Worm (Caenorhabditis elegans) whole organism, late embryonic: Measurements from ENCODE around the gene ost-1.

ENCODE experiments used
- C08G9.2 ChIP-seq: sonication (generic microtip); optimal IDR thresholded peaks from 2 replicates; lab custom pipeline; 2016; ENCODE audit warnings: mild to moderate bottlenecking, missing genetic modification characterization, moderate library complexity, missing compliant biosample characterization
- F13H6.1 ChIP-seq: sonication (generic microtip); optimal IDR thresholded peaks from 2 replicates; lab custom pipeline; 2016; ENCODE audit warnings: missing genetic modification characterization, missing compliant biosample characterization
- K02D7.2 ChIP-seq: sonication (generic microtip); optimal IDR thresholded peaks from 2 replicates; lab custom pipeline; 2017; ENCODE audit warnings: mild to moderate bottlenecking, missing genetic modification characterization, missing compliant biosample characterization
- K09A11.1 ChIP-seq: sonication (generic microtip); optimal IDR thresholded peaks from 2 replicates; lab custom pipeline; 2017; ENCODE audit warnings: antibody characterized with exemption, mild to moderate bottlenecking, missing genetic modification characterization, missing compliant biosample characterization; ENCODE audit not compliant: insufficient read depth
- T23F11.4 ChIP-seq: fragments of 200-800 bp; sonication (Bioruptor generic); optimal IDR thresholded peaks from 2 replicates; lab custom pipeline; 2018; ENCODE audit warnings: mild to moderate bottlenecking, missing genetic modification characterization, missing compliant biosample characterization
- ceh-18 ChIP-seq: sonication (generic microtip); optimal IDR thresholded peaks from 2 replicates; lab custom pipeline; 2016; ENCODE audit warnings: missing genetic modification characterization, missing compliant biosample characterization
- ceh-2 ChIP-seq: sonication (generic microtip); optimal IDR thresholded peaks from 2 replicates; lab custom pipeline; 2016; ENCODE audit warnings: missing genotype, missing genetic modification characterization, missing compliant biosample characterization
- ceh-22 ChIP-seq: sonication (generic microtip); optimal IDR thresholded peaks from 2 replicates; lab custom pipeline; 2017; ENCODE audit warnings: missing biosample characterization, missing genetic modification characterization
- ceh-31 ChIP-seq: sonication (generic microtip); optimal IDR thresholded peaks from 2 replicates; lab custom pipeline; 2016; ENCODE audit warnings: missing genetic modification characterization, missing compliant biosample characterization
- ceh-34 ChIP-seq: sonication (generic microtip); optimal IDR thresholded peaks from 2 replicates; lab custom pipeline; 2016; ENCODE audit warnings: mild to moderate bottlenecking, missing genetic modification characterization, missing compliant biosample characterization
- ceh-48 ChIP-seq: sonication (generic microtip); optimal IDR thresholded peaks from 2 replicates; lab custom pipeline; 2016; ENCODE audit warnings: missing genetic modification characterization, inconsistent platforms, missing compliant biosample characterization
- ceh-6 ChIP-seq: fragments of 200-800 bp; sonication (Bioruptor generic); optimal IDR thresholded peaks from 2 replicates; lab custom pipeline; 2018; ENCODE audit warnings: mild to moderate bottlenecking, missing genetic modification characterization, missing compliant biosample characterization
- ceh-9 ChIP-seq: sonication (generic microtip); optimal IDR thresholded peaks from 2 replicates; lab custom pipeline; 2016; ENCODE audit warnings: mild to moderate bottlenecking, missing genetic modification characterization, inconsistent platforms, missing compliant biosample characterization
- che-1 ChIP-seq: sonication (generic microtip); optimal IDR thresholded peaks from 2 replicates; lab custom pipeline; 2016; ENCODE audit warnings: mild to moderate bottlenecking, missing genetic modification characterization, missing compliant biosample characterization
- dmd-4 ChIP-seq: sonication (generic microtip); optimal IDR thresholded peaks from 2 replicates; lab custom pipeline; 2016; ENCODE audit warnings: borderline replicate concordance, missing genetic modification characterization, missing compliant biosample characterization
- elt-2 ChIP-seq: sonication (generic microtip); optimal IDR thresholded peaks from 2 replicates; lab custom pipeline; 2016; ENCODE audit warnings: missing genetic modification reagents, missing genetic modification characterization, missing compliant biosample characterization
- eyg-1 ChIP-seq: sonication (generic microtip); optimal IDR thresholded peaks from 2 replicates; lab custom pipeline; 2016; ENCODE audit warnings: missing genotype, missing genetic modification characterization, missing compliant biosample characterization
- fkh-6 ChIP-seq: sonication (generic microtip); optimal IDR thresholded peaks from 2 replicates; lab custom pipeline; 2016; ENCODE audit warnings: missing genetic modification characterization, missing compliant biosample characterization
- hlh-30 ChIP-seq: sonication (generic microtip); optimal IDR thresholded peaks from 2 replicates; lab custom pipeline; 2017; ENCODE audit warnings: antibody characterized with exemption, missing genetic modification characterization, missing compliant biosample characterization; ENCODE audit not compliant: insufficient read depth
- hlh-8 ChIP-seq: sonication (generic microtip); optimal IDR thresholded peaks from 2 replicates; lab custom pipeline; 2016; ENCODE audit warnings: missing genotype, missing genetic modification characterization, missing compliant biosample characterization
- mec-3 ChIP-seq: sonication (generic microtip); optimal IDR thresholded peaks from 2 replicates; lab custom pipeline; 2016; ENCODE audit warnings: borderline replicate concordance, missing genetic modification characterization, missing compliant biosample characterization
- nfya-1 ChIP-seq: sonication (generic microtip); optimal IDR thresholded peaks from 2 replicates; lab custom pipeline; 2017; ENCODE audit warnings: missing genetic modification characterization, mild to moderate bottlenecking, missing compliant biosample characterization, antibody characterized with exemption, moderate library complexity
- pag-3 ChIP-seq: sonication (generic microtip); optimal IDR thresholded peaks from 2 replicates; lab custom pipeline; 2016; ENCODE audit warnings: missing compliant biosample characterization, missing genetic modification characterization, borderline replicate concordance
- pat-9 ChIP-seq: fragments of 200-800 bp; sonication (Bioruptor generic); optimal IDR thresholded peaks from 2 replicates; lab custom pipeline; 2018; ENCODE audit warnings: mild to moderate bottlenecking, missing genetic modification characterization, moderate library complexity, missing compliant biosample characterization
- pha-2 ChIP-seq: sonication (generic microtip); optimal IDR thresholded peaks from 2 replicates; lab custom pipeline; 2017; ENCODE audit warnings: mild to moderate bottlenecking, missing genetic modification characterization, missing compliant biosample characterization
- pha-4 ChIP-seq: fragments of 150-350 bp; optimal IDR thresholded peaks from 2 replicates; lab custom pipeline; 2018; ENCODE audit warnings: missing biosample characterization, missing genetic modification reagents, missing genetic modification characterization
- pros-1 ChIP-seq: fragments of 150-350 bp; optimal IDR thresholded peaks from 2 replicates; lab custom pipeline; 2014; ENCODE audit warnings: missing biosample characterization, missing genetic modification reagents, missing genetic modification characterization
- ref-2 ChIP-seq: sonication (generic microtip); optimal IDR thresholded peaks from 2 replicates; lab custom pipeline; 2016; ENCODE audit warnings: missing genetic modification characterization, missing compliant biosample characterization
- sox-2 ChIP-seq: fragments of 200-800 bp; sonication (Bioruptor generic); IDR thresholded peaks from 2 replicates; pipeline ENCODE4 v1.3.6; 2022; ENCODE audit warnings: missing genetic modification reagents, missing genetic modification characterization, missing compliant biosample characterization
- tbx-2 ChIP-seq: sonication (generic microtip); optimal IDR thresholded peaks from 2 replicates; lab custom pipeline; 2016; ENCODE audit warnings: missing genetic modification characterization, missing compliant biosample characterization
- tbx-7 ChIP-seq: sonication (generic microtip); optimal IDR thresholded peaks from 2 replicates; lab custom pipeline; 2016; ENCODE audit warnings: missing genotype, missing genetic modification characterization, missing compliant biosample characterization
- ttx-3 ChIP-seq: sonication (generic microtip); optimal IDR thresholded peaks from 2 replicates; lab custom pipeline; 2016; ENCODE audit warnings: missing genetic modification reagents, missing genetic modification characterization, missing compliant biosample characterization
- unc-42 ChIP-seq: sonication (generic microtip); optimal IDR thresholded peaks from 2 replicates; lab custom pipeline; 2016; ENCODE audit warnings: missing genotype, missing genetic modification characterization, missing compliant biosample characterization
- unc-86 ChIP-seq: sonication (generic microtip); optimal IDR thresholded peaks from 2 replicates; lab custom pipeline; 2016; ENCODE audit warnings: missing genetic modification characterization, missing compliant biosample characterization
- ztf-16 ChIP-seq: sonication (generic microtip); optimal IDR thresholded peaks from 2 replicates; lab custom pipeline; 2017; ENCODE audit warnings: missing genetic modification characterization, missing compliant biosample characterization

ost-1 gene

DNA sequence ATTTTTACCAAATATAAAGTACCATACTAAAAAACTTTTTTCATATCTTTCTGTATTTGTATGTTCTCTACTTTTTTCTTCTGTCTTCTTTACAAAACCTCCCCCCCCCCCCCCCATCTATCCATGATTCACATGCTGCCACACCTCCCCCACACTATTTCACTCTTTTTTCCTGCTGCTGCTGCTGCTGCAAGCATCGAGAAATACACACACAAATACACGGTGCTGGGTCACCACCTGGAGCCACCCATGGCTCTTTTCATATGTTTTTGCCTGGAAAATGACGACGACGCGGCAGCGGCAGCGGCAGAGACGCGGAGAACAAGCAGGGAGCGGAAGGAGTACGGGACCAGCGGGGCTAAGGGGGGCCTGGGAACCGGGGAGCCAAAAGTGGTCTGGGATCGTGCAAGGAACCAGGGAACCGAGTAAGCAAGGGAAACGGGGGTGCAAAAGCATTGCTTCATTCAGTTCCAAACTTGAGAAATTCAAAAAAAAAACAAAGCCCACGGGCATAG is 38.4 kb upstream of the ost-1 start:
- TF ChIP-seq fkh-6 (tag; lab: Kevin White, UChicago) (no peak), eyg-1 (no peak), ceh-2 (tag; lab: Kevin White, UChicago) (no peak), ceh-48 (tag; lab: Kevin White, UChicago) (no peak), ceh-34 (no peak), K02D7.2 (tag; lab: Kevin White, UChicago) (no peak), dmd-4 (tag; lab: Kevin White, UChicago) (no peak), sox-2 (GFP tag; lab: Robert Waterston, UW) (no peak), ceh-18 (tag; lab: Kevin White, UChicago) (no peak), pag-3 (no peak), ztf-16 (tag; lab: Kevin White, UChicago) (no peak), K09A11.1 (tag; lab: Kevin White, UChicago) (no peak), che-1 (tag; lab: Kevin White, UChicago) (no peak), mec-3 (no peak), ceh-22 (tag; lab: Kevin White, UChicago) (no peak), elt-2 (tag; lab: Kevin White, UChicago) (no peak), ceh-6 (GFP tag; lab: Kevin White, UChicago) (no peak)

DNA sequence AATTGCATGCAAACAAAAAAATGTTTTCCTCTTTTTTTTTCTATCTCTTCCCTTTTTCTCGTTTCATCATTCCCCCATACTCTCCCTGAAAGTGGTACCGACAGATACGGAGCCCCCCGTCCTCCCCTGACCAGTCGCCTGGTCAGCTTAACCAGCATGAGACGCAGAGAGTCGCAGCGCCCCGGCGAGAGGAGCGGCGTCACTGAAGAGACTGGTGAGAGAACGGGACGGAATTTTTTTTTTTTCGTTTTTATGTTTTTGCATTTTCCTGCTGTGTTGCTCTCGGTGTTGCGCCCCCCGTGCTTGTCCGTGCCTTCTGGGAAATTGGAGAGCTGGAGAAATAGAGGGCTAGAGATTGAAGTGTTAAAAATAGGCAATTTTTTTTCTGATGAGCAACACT is 36.8 kb upstream of the ost-1 start:
- TF ChIP-seq ceh-18 (tag; lab: Kevin White, UChicago) (peak; percentile 54), eyg-1 (no peak), ttx-3 (no peak), T23F11.4 (no peak), ceh-48 (tag; lab: Kevin White, UChicago) (no peak), pros-1 (no peak), ceh-34 (no peak), pha-2 (tag; lab: Kevin White, UChicago) (no peak), F13H6.1 (tag; lab: Kevin White, UChicago) (peak; percentile 93), ceh-9 (tag; lab: Kevin White, UChicago) (no peak), hlh-30 (tag; lab: Kevin White, UChicago) (no peak), unc-42 (tag; lab: Kevin White, UChicago) (peak; percentile 36), pag-3 (no peak), ceh-31 (peak; percentile 59), C08G9.2 (no peak), ref-2 (no peak), nfya-1 (tag; lab: Kevin White, UChicago) (peak; percentile 34), tbx-2 (tag; lab: Kevin White, UChicago) (peak; percentile 9), hlh-8 (tag; lab: Kevin White, UChicago) (no peak)

DNA sequence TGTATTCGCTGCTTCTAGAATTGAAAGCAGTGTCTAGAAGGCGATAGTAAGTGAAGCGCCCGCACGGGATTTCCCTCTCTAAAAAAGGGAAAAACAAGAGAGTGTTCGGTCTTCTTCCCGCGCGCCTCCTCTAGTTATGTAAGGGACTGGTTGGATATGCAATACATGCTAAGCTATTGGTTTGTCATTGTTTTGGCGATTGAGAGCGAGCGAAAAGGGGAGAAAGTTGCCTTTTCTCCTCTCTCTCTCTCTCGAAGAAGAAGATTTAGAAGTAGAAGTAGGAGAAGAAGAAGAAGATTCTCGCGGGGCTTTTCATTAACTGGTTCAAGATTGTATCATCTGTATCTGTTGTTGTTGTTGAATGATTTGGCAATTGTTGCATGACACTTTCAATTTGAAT is 33.1 kb upstream of the ost-1 start:
- no peak for TF ChIP-seq tbx-7 (tag; lab: Kevin White, UChicago)
- TF ChIP-seq che-1 (tag; lab: Kevin White, UChicago) = no peak
- TF ChIP-seq ceh-48 (tag; lab: Kevin White, UChicago) = no peak
- no peak for TF ChIP-seq pat-9 (tag; lab: Kevin White, UChicago)
- no peak for TF ChIP-seq pha-4 (tag; lab: Kevin White, UChicago)
- no peak for TF ChIP-seq unc-86 (tag; lab: Kevin White, UChicago)

DNA sequence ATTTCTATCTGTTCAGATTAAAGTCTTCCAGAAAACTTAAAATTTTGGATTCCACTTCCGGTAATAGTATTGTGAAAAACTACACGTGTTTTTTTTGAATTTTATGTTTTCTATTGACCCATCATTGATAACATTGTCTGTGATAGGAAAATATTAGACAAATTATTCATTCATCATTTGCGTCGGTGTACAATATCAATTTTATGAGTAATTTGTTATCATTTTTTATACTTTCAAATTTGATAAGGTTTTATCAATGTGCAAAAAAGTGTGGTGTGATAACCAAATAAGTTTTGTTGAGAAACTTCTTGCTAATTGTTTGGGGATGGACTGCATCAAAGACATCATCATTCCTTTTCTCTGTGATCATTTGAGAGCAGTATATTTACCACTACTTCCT is 31.7 kb upstream of the ost-1 start:
- TF ChIP-seq unc-42 (tag; lab: Kevin White, UChicago) (no peak), elt-2 (tag; lab: Kevin White, UChicago) (peak; percentile 96)
